Worm (Caenorhabditis elegans): ENCODE measurements around the gene str-165.

DNA sequence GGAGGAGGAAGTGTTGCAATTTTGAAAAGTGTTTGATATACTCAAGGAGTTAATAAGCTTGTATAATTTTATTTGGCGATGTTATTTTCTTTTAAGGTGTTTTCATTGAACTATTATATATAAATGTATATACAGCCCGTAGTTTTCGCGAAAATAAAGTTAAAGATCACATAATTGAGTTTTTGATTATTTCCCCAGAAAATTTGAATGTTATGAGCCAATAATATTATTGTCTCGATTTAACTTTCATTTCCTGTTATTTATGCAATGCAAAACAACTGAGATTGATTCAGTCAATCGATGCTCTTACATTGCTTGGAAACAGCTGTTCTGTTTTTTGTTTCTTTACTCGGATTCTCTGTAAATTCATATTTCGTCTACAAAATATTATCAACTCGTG is 17.5 kb downstream of the str-165 start, which contains the start of gene srx-133:
- TF ChIP-seq ama-1 (optimal IDR thresholded peaks at IDR 0.05) (no peak), ama-1 (GFP tag; optimal IDR thresholded peaks at IDR 0.05) (no peak), fkh-3 (tag; optimal IDR thresholded peaks at IDR 0.05) (no peak), akir-1 (GFP tag; optimal IDR thresholded peaks at IDR 0.05) (no peak), ztf-6 (GFP tag; IDR thresholded peaks at IDR 0.05) (no peak), ztf-3 (GFP tag; optimal IDR thresholded peaks at IDR 0.05) (no peak), him-1 (tag; optimal IDR thresholded peaks at IDR 0.05) (no peak), lin-35 (GFP tag; optimal IDR thresholded peaks at IDR 0.05) (no peak)
